Worm (Caenorhabditis elegans): ENCODE measurements around the gene C04E7.1.

- TF ChIP-seq nhr-80 (tag; optimal IDR thresholded peaks at IDR 0.05) (no peak), sdz-38 (tag; optimal IDR thresholded peaks at IDR 0.05) (no peak), let-607 (tag; optimal IDR thresholded peaks at IDR 0.05) (no peak), C06A6.2 (GFP tag; conservative IDR thresholded peaks at IDR 0.05) (no peak), unc-62 (GFP tag; optimal IDR thresholded peaks at IDR 0.05) (no peak), ama-1 (optimal IDR thresholded peaks at IDR 0.05) (no peak), ama-1 (GFP tag; optimal IDR thresholded peaks at IDR 0.05) (no peak), lin-35 (GFP tag; optimal IDR thresholded peaks at IDR 0.05) (no peak), attf-6 (GFP tag; IDR thresholded peaks at IDR 0.05) (no peak), nhr-90 (tag; optimal IDR thresholded peaks at IDR 0.05) (no peak), Y79H2A.3 (GFP tag; conservative IDR thresholded peaks at IDR 0.05) (no peak), him-1 (tag; optimal IDR thresholded peaks at IDR 0.05) (no peak), hsf-1 (GFP tag; IDR thresholded peaks at IDR 0.05) (no peak), F22D6.2 (tag; optimal IDR thresholded peaks at IDR 0.05) (no peak), egrh-3 (GFP tag; IDR thresholded peaks at IDR 0.05) (no peak)
Measured at ce11 chrX:371761-372285, 13.9 kb downstream of the C04E7.1 start, which contains the start of gene nrde-3.

Measured in whole organism, young adult.